Worm (Caenorhabditis elegans): ENCODE results near the gene F22E5.1.
"Not testable (repeated sequence)": the region's sequence is repeated elsewhere in the genome, so short reads cannot be mapped to it uniquely, and the experiment has no call there.

F22E5.1 gene

DNA sequence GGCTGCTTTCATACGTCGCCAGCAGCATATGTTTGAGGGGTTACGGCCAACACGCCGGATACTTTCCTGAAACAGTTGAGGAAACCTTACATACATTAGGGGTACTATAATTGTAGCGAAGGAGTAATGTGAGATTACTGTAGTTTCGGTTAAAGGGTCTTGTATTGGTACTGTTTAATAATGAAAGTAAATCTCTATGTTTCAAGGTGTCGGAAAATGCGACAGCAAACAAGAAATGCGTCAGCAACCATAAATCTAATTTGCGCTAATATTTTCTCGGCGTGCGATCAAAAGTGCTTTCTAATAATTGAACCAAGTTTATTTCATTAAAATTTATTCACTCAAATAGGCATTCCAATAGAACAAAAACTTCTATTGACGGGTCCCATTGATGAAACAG, 1.3 kb upstream of the F22E5.1 start, which contains the start of gene sri-57:
sri-57 (minus strand) TSS at position 101 of the 400 bp plus-strand sequence.
- not testable (repeated sequence) for TF ChIP-seq klf-2 (GFP tag; conservative IDR thresholded peaks at IDR 0.05); tab-1 (GFP tag; IDR thresholded peaks at IDR 0.05); ztf-23 (GFP tag; IDR thresholded peaks at IDR 0.05)

- TF ChIP-seq ztf-23 (GFP tag; IDR thresholded peaks at IDR 0.05) (no peak), T22C8.4 (GFP tag; IDR thresholded peaks at IDR 0.05) (no peak), klf-2 (GFP tag; conservative IDR thresholded peaks at IDR 0.05) (no peak), med-1 (GFP tag; optimal IDR thresholded peaks at IDR 0.05; ENCODE audit: insufficient read depth) (no peak), ref-1 (GFP tag; conservative IDR thresholded peaks at IDR 0.05) (no peak), flt-1 (GFP tag; IDR thresholded peaks at IDR 0.05) (no peak), ztf-29 (GFP tag; IDR thresholded peaks at IDR 0.05) (no peak), tab-1 (GFP tag; IDR thresholded peaks at IDR 0.05) (no peak), cog-1 (tag; optimal IDR thresholded peaks at IDR 0.05) (no peak)
These were observed 4.1 kb downstream of the F22E5.1 start, which contains the start of gene F22E5.17 for ce11 chrII:2677534-2678168. Gene F22E5.17, plus strand, starts transcription at chrII:2678041.

DNA sequence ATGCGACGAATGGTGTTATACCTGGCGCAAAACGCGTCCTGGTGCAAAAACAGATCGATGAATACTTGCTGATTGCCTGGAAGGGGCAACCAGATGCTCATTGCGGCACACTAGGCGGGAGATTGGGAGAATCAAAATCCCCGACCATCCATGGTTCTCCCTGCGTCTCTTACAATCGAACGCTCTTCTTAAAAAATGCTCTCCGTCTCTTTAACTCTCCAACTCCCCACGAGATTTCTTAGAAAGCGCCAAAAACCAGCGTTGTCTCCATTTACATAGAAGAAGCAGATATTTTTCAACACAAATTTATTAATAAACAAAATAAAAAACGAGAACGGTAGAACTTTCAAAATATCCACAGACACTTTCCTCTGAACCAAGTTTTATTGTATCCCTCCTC, 7.5 kb downstream of the F22E5.1 start, which contains the start of gene F34D6.1:
F34D6.1 (minus strand) TSS at position 101 of the 400 bp plus-strand sequence.
- no peak for TF ChIP-seq T22C8.4 (GFP tag; IDR thresholded peaks at IDR 0.05)
- no peak for TF ChIP-seq cog-1 (tag; optimal IDR thresholded peaks at IDR 0.05)
- no peak for TF ChIP-seq ztf-29 (GFP tag; IDR thresholded peaks at IDR 0.05)
- TF ChIP-seq klf-2 (GFP tag; conservative IDR thresholded peaks at IDR 0.05) = no peak
- TF ChIP-seq tab-1 (GFP tag; IDR thresholded peaks at IDR 0.05) = no peak
- no peak for TF ChIP-seq ref-1 (GFP tag; conservative IDR thresholded peaks at IDR 0.05)
- no peak for TF ChIP-seq flt-1 (GFP tag; IDR thresholded peaks at IDR 0.05)
- no peak for TF ChIP-seq ztf-23 (GFP tag; IDR thresholded peaks at IDR 0.05)
- no peak for TF ChIP-seq med-1 (GFP tag; optimal IDR thresholded peaks at IDR 0.05; ENCODE audit: insufficient read depth)

ce11 chrII:2684208-2684607, 10.6 kb downstream of the F22E5.1 start, which contains the start of gene ceh-87:
Gene ceh-87, minus strand, starts transcription at chrII:2684308.
- no peak for TF ChIP-seq cog-1 (tag; optimal IDR thresholded peaks at IDR 0.05)
- TF ChIP-seq ztf-29 (GFP tag; IDR thresholded peaks at IDR 0.05) = no peak
- no peak for TF ChIP-seq tab-1 (GFP tag; IDR thresholded peaks at IDR 0.05)
- TF ChIP-seq klf-2 (GFP tag; conservative IDR thresholded peaks at IDR 0.05) = no peak
- TF ChIP-seq T22C8.4 (GFP tag; IDR thresholded peaks at IDR 0.05) = no peak
- TF ChIP-seq flt-1 (GFP tag; IDR thresholded peaks at IDR 0.05) = no peak
- TF ChIP-seq med-1 (GFP tag; optimal IDR thresholded peaks at IDR 0.05; ENCODE audit: insufficient read depth) = no peak
- no peak for TF ChIP-seq ztf-23 (GFP tag; IDR thresholded peaks at IDR 0.05)
- TF ChIP-seq ref-1 (GFP tag; conservative IDR thresholded peaks at IDR 0.05) = no peak

DNA sequence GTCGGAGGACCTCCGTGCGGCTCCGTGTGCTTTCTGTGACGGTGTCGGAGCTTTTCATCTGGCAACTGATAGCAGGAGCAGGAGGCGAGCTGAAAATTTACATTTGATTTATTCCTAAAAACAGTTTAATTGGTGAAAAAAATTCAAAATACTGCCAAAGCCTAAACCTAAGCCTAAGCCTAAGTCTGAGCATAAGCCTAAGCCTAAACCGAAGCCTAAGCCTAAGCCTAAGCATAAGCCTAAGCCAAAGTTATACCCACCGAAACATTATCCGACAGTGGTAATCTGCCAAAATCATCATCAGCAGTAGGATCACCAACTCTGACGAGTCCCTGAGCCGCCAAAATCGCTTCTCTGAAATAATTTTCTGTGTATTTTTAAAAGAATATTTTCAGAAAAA, 11.2 kb downstream of the F22E5.1 start:
- no peak for TF ChIP-seq T22C8.4 (GFP tag; IDR thresholded peaks at IDR 0.05)
- TF ChIP-seq cog-1 (tag; optimal IDR thresholded peaks at IDR 0.05) = no peak
- TF ChIP-seq ztf-29 (GFP tag; IDR thresholded peaks at IDR 0.05) = no peak
- TF ChIP-seq flt-1 (GFP tag; IDR thresholded peaks at IDR 0.05) = no peak
- TF ChIP-seq ref-1 (GFP tag; conservative IDR thresholded peaks at IDR 0.05) = no peak
- TF ChIP-seq med-1 (GFP tag; optimal IDR thresholded peaks at IDR 0.05; ENCODE audit: insufficient read depth) = no peak
- TF ChIP-seq tab-1 (GFP tag; IDR thresholded peaks at IDR 0.05) = no peak
- no peak for TF ChIP-seq ztf-23 (GFP tag; IDR thresholded peaks at IDR 0.05)
- no peak for TF ChIP-seq klf-2 (GFP tag; conservative IDR thresholded peaks at IDR 0.05)

DNA sequence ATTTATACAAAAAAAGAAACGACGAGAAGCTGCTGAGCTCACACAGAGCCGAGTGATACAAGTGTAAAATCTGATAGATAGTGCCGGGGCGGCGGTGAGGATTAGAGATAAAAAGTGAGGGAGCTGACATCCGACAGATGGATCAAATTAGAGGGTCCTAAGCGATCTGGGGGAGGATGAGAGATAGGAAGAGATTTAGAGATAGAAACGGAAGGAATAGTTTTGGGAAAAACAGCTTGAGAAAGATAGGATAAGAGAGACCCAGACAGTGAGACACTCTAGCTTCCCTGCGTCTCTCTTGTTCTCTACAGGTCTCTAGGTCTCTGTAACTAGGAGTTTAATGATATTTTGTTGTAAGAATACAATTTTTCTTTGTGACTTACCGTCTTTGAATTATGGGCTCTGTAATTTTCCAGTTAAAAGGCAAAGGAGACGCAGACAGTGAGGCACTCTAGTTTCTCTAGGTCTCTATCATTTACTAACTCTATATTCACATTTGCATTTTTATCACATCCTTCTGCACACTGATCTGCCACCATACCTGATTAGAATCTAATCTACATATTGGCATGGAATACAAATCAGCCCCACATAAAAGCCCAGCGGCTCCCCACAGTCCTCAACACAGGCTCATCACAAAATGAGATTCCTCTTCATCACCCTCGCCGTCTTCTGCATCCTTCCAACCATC, 13.6 kb downstream of the F22E5.1 start, which contains the start of the genes sup-9 and nspf-1:
sup-9 (minus strand) TSS at position 43 of the 691 bp plus-strand sequence.
nspf-1 (plus strand) TSS at position 641 of the 691 bp plus-strand sequence.
- no peak for TF ChIP-seq ztf-29 (GFP tag; IDR thresholded peaks at IDR 0.05)
- TF ChIP-seq ref-1 (GFP tag; conservative IDR thresholded peaks at IDR 0.05) = no peak
- no peak for TF ChIP-seq T22C8.4 (GFP tag; IDR thresholded peaks at IDR 0.05)
- TF ChIP-seq klf-2 (GFP tag; conservative IDR thresholded peaks at IDR 0.05) = no peak

DNA sequence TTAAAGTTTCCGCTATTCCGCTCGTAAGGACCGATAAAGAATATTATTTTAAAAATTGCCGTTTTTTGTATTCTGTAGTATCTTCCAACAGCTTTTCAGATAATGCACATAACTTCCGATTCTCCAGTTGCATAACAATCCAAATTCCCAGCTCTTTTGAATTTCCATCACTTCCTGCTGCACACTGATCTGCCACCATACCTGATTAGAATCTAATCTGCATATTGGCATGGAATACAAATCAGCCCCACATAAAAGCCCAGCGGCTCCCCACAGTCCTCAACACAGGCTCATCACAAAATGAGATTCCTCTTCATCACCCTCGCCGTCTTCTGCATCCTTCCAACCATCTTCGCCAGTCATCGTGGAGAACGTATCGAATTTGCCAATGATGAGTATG, 15.0 kb downstream of the F22E5.1 start, which contains the start of gene nspf-2:
nspf-2 (plus strand) TSS at position 301 of the 400 bp plus-strand sequence.
- not testable (repeated sequence) for TF ChIP-seq med-1 (GFP tag; optimal IDR thresholded peaks at IDR 0.05; ENCODE audit: insufficient read depth); cog-1 (tag; optimal IDR thresholded peaks at IDR 0.05); tab-1 (GFP tag; IDR thresholded peaks at IDR 0.05)

DNA sequence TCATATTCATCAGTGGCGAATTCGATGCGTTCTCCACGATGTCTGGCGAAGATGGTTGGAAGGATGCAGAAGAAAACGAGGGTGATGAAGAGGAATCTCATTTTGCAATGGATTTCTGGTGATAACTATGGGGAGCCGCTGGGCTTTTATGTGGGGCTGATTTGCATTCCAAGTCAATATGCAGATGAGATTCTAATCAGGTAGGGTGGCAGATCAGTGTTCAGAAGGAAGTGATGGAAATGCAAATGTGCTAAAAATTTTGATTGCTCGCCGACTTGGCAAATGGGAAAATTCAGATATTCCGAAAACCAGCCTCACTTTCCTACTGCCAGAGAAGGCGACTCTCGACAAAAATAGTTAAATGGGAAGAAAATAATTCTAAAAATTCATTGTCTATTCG, 16.5 kb downstream of the F22E5.1 start, which contains the start of gene nspf-3:
nspf-3 (minus strand) TSS at position 101 of the 400 bp plus-strand sequence.
- TF ChIP-seq cog-1 (tag; optimal IDR thresholded peaks at IDR 0.05) = no peak

DNA sequence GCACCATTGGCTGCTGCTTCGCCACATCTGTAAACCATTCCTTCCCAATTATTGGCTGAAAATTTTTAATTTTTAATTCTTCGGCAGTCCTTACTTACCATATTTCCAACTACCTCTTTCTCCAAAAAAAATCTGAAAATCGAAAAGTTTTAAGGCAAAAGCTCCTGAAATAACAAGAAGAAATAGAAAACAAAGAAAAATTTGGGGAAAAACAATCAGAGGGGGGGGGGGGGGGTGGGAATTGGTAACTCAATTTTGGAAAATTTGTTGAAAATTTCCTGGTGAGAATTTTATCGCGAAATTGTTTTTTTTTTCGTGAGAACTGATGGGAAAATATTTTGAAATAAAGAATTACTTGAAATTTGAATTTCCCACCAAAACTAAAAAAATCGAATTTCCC, 18.9 kb downstream of the F22E5.1 start, which contains the start of gene set-11:
set-11 (minus strand) TSS at position 101 of the 400 bp plus-strand sequence.
- TF ChIP-seq ztf-23 (GFP tag; IDR thresholded peaks at IDR 0.05) (no peak), cog-1 (tag; optimal IDR thresholded peaks at IDR 0.05) (no peak), ztf-29 (GFP tag; IDR thresholded peaks at IDR 0.05) (no peak), ref-1 (GFP tag; conservative IDR thresholded peaks at IDR 0.05) (no peak), flt-1 (GFP tag; IDR thresholded peaks at IDR 0.05) (no peak), med-1 (GFP tag; optimal IDR thresholded peaks at IDR 0.05; ENCODE audit: insufficient read depth) (no peak), T22C8.4 (GFP tag; IDR thresholded peaks at IDR 0.05) (no peak), tab-1 (GFP tag; IDR thresholded peaks at IDR 0.05) (no peak), klf-2 (GFP tag; conservative IDR thresholded peaks at IDR 0.05) (no peak)

- TF ChIP-seq flt-1 (GFP tag; IDR thresholded peaks at IDR 0.05) (no peak), ref-1 (GFP tag; conservative IDR thresholded peaks at IDR 0.05) (no peak), ztf-23 (GFP tag; IDR thresholded peaks at IDR 0.05) (no peak), cog-1 (tag; optimal IDR thresholded peaks at IDR 0.05) (no peak), klf-2 (GFP tag; conservative IDR thresholded peaks at IDR 0.05) (no peak), tab-1 (GFP tag; IDR thresholded peaks at IDR 0.05) (no peak), med-1 (GFP tag; optimal IDR thresholded peaks at IDR 0.05; ENCODE audit: insufficient read depth) (no peak), ztf-29 (GFP tag; IDR thresholded peaks at IDR 0.05) (no peak), T22C8.4 (GFP tag; IDR thresholded peaks at IDR 0.05) (no peak)
These were observed 21.5 kb downstream of the F22E5.1 start for ce11 chrII:2695079-2695478.

Data from whole organism, midembryonic.